Worm (Caenorhabditis elegans) whole organism, L3 larva: Measurements from ENCODE around the gene C16D9.6.

ENCODE experiments used
- ama-1 ChIP-seq: fragments of 150-350 bp; optimal IDR thresholded peaks from 2 replicates; lab custom pipeline; 2018
- ceh-16 ChIP-seq: sonication (generic microtip); optimal IDR thresholded peaks from 2 replicates; lab custom pipeline; 2017; ENCODE audit warnings: missing biosample characterization, missing genetic modification characterization
- ceh-9 ChIP-seq: sonication (generic microtip); optimal IDR thresholded peaks from 2 replicates; lab custom pipeline; 2018; ENCODE audit warnings: missing biosample characterization, missing genetic modification characterization
- daf-12 ChIP-seq: fragments of 150-350 bp; optimal IDR thresholded peaks from 2 replicates; lab custom pipeline; 2014; ENCODE audit warnings: missing biosample characterization, missing genetic modification reagents, missing genetic modification characterization
- egl-27 ChIP-seq: sonication (generic microtip); optimal IDR thresholded peaks from 4 replicates; lab custom pipeline; 2017; ENCODE audit warnings: missing biosample characterization, missing genetic modification reagents, missing genetic modification characterization
- elt-2 ChIP-seq: sonication (generic microtip); optimal IDR thresholded peaks from 2 replicates; lab custom pipeline; 2016; ENCODE audit warnings: missing genetic modification reagents, mild to moderate bottlenecking, missing genetic modification characterization, missing compliant biosample characterization
- elt-3 ChIP-seq, 3 experiments: fragments of 150-350 bp in 1 of 3; sonication (generic microtip) in 2 of 3; optimal IDR thresholded peaks; 2 replicates in 2 of 3; 4 replicates in 1 of 3; lab custom pipeline; 2014 to 2017; ENCODE audit warnings: missing biosample characterization in 3 of 3, missing genetic modification characterization in 3 of 3
- eor-1 ChIP-seq, 2 experiments: fragments of 150-350 bp; optimal IDR thresholded peaks; 2 replicates each; lab custom pipeline; 2014 to 2018; ENCODE audit warnings: missing biosample characterization in 2 of 2, missing genetic modification characterization in 2 of 2
- fkh-2 ChIP-seq: fragments of 150-350 bp; optimal IDR thresholded peaks from 2 replicates; lab custom pipeline; 2014; ENCODE audit warnings: missing biosample characterization, missing genetic modification reagents, missing genetic modification characterization
- hmg-11 ChIP-seq: sonication (generic microtip); optimal IDR thresholded peaks from 2 replicates; lab custom pipeline; 2016; ENCODE audit warnings: missing genetic modification characterization, missing compliant biosample characterization
- jun-1 ChIP-seq: fragments of 150-350 bp; optimal IDR thresholded peaks from 2 replicates; lab custom pipeline; 2014; ENCODE audit warnings: missing biosample characterization, missing genetic modification reagents, missing genetic modification characterization
- lin-39 ChIP-seq: fragments of 150-350 bp; optimal IDR thresholded peaks from 2 replicates; lab custom pipeline; 2018; ENCODE audit warnings: missing biosample characterization, missing genetic modification reagents, missing genetic modification characterization
- mdl-1 ChIP-seq: fragments of 150-350 bp; optimal IDR thresholded peaks from 2 replicates; lab custom pipeline; 2014; ENCODE audit warnings: missing biosample characterization, missing genetic modification characterization
- nfya-1 ChIP-seq: sonication (generic microtip); optimal IDR thresholded peaks from 2 replicates; lab custom pipeline; 2017; ENCODE audit warnings: missing genetic modification characterization, mild to moderate bottlenecking, missing compliant biosample characterization, antibody characterized with exemption, moderate library complexity; ENCODE audit not compliant: insufficient read depth
- nhr-11 ChIP-seq: fragments of 150-350 bp; optimal IDR thresholded peaks from 2 replicates; lab custom pipeline; 2014; ENCODE audit warnings: missing biosample characterization, missing genetic modification characterization
- nhr-12 ChIP-seq: fragments of 150-350 bp; optimal IDR thresholded peaks from 2 replicates; lab custom pipeline; 2014; ENCODE audit warnings: missing biosample characterization, missing genetic modification characterization
- nhr-23 ChIP-seq: fragments of 150-350 bp; optimal IDR thresholded peaks from 2 replicates; lab custom pipeline; 2014; ENCODE audit warnings: missing biosample characterization, missing genetic modification reagents, missing genetic modification characterization
- nhr-237 ChIP-seq: fragments of 150-350 bp; optimal IDR thresholded peaks from 2 replicates; lab custom pipeline; 2014; ENCODE audit warnings: missing biosample characterization, missing genetic modification characterization
- nhr-25 ChIP-seq: sonication (generic microtip); optimal IDR thresholded peaks from 2 replicates; lab custom pipeline; 2017; ENCODE audit warnings: missing biosample characterization, missing genetic modification characterization
- nhr-28 ChIP-seq: fragments of 150-350 bp; optimal IDR thresholded peaks from 2 replicates; lab custom pipeline; 2014; ENCODE audit warnings: missing biosample characterization, missing genetic modification characterization
- nhr-67 ChIP-seq: fragments of 150-350 bp; optimal IDR thresholded peaks from 2 replicates; lab custom pipeline; 2014; ENCODE audit warnings: missing biosample characterization, missing genetic modification characterization
- nhr-76 ChIP-seq: fragments of 150-350 bp; sonication (generic microtip); optimal IDR thresholded peaks from 5 replicates; lab custom pipeline; 2014; ENCODE audit warnings: missing biosample characterization, missing genetic modification characterization
- pqm-1 ChIP-seq: fragments of 150-350 bp; optimal IDR thresholded peaks from 2 replicates; lab custom pipeline; 2017; ENCODE audit warnings: missing biosample characterization, missing genetic modification characterization, inconsistent platforms
- skn-1 ChIP-seq: fragments of 150-350 bp; optimal IDR thresholded peaks from 2 replicates; lab custom pipeline; 2014; ENCODE audit warnings: missing biosample characterization, missing genetic modification characterization
- snpc-4 ChIP-seq: fragments of 150-350 bp; optimal IDR thresholded peaks from 2 replicates; lab custom pipeline; 2014; ENCODE audit warnings: missing biosample characterization, missing genetic modification characterization
- tbx-2 ChIP-seq: sonication (generic microtip); optimal IDR thresholded peaks from 2 replicates; lab custom pipeline; 2016; ENCODE audit warnings: mild to moderate bottlenecking, missing genetic modification characterization, missing compliant biosample characterization
- unc-62 ChIP-seq: fragments of 150-350 bp; sonication (generic microtip); optimal IDR thresholded peaks from 4 replicates; lab custom pipeline; 2014; ENCODE audit warnings: missing biosample characterization, missing genetic modification reagents, missing genetic modification characterization
- ztf-11 ChIP-seq: fragments of 150-350 bp; optimal IDR thresholded peaks from 2 replicates; lab custom pipeline; 2014; ENCODE audit warnings: missing biosample characterization, missing genetic modification characterization

The C16D9.6 gene

ce11 chrV:8250208-8250607 lies at the start of gene C16D9.6:
Gene C16D9.6 (minus strand): TSS chrV:8250308.
- TF ChIP-seq ceh-9 (tag; lab: Kevin White, UChicago) (no peak), eor-1 (tag; optimal IDR thresholded peaks at IDR 0.05; lab: Kevin White, UChicago) (no peak), nhr-76 (tag; lab: Kevin White, UChicago) (no peak), elt-2 (tag; lab: Kevin White, UChicago) (no peak), snpc-4 (tag; lab: Kevin White, UChicago) (no peak), nhr-28 (tag; lab: Kevin White, UChicago) (no peak)

DNA sequence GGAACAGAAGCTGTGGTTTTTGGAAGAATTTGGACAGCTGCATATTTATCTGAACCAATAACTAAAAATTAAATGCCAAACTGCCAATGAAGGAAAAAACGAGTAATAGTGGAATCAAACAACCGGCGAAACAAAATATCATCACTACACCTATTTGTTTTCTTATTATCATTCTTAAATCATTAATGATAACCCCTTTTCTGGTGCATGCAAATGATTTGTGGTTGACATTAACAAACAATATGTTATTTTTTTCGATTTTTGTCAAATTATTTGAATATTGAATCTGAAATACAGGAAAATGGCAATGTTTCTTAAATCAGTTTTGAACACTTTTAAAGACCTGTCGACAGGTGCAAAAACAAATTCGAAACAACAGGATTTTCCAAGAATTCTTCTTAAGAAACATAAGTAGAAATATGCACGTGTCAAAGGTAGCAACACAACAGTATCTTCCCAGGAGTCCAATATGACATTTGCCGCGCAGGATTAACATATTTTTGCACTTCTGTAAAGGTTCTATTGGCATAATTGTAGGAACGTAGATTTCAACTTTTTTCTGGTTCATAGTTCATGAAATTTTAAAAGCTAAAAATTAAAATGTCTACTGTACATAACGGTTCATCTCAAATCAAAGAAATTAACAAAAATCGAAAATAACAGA lies 49.2 kb upstream of the C16D9.6 start, which contains the start of gene W02D7.5:
Gene W02D7.5 (minus strand): TSS at position 51 of the 664 bp plus-strand sequence.
- TF ChIP-seq egl-27 (tag; lab: Kevin White, UChicago), result no peak
- no peak for TF ChIP-seq mdl-1 (tag; lab: Kevin White, UChicago)

ce11 chrV:8297504-8297903 lies 47.4 kb upstream of the C16D9.6 start, which contains the start of gene W02D7.4:
Gene W02D7.4 (minus strand): TSS chrV:8297604.
- TF ChIP-seq elt-3 (tag; optimal IDR thresholded peaks at IDR 0.05; lab: Kevin White, UChicago), result no peak
- TF ChIP-seq snpc-4 (tag; lab: Kevin White, UChicago), result no peak
- TF ChIP-seq ama-1, result no peak
- no peak for TF ChIP-seq elt-2 (tag; lab: Kevin White, UChicago)
- TF ChIP-seq nhr-25, result no peak
- TF ChIP-seq egl-27 (tag; lab: Kevin White, UChicago), result no peak
- no peak for TF ChIP-seq nfya-1 (tag; lab: Kevin White, UChicago)
- TF ChIP-seq unc-62 (GFP tag; lab: Kevin White, UChicago), result no peak

- no peak for TF ChIP-seq daf-12
- TF ChIP-seq ceh-9 (tag; lab: Kevin White, UChicago), result no peak
- TF ChIP-seq, all 47 proteins: peak for 0
These were observed 45.8 kb upstream of the C16D9.6 start, which contains the start of gene smex-1 for ce11 chrV:8295866-8296265. Gene smex-1 (minus strand): TSS chrV:8295966.

ce11 chrV:8291764-8292163 lies 41.7 kb upstream of the C16D9.6 start, which contains the start of gene srg-33:
Gene srg-33 (plus strand): TSS chrV:8292064.
- TF ChIP-seq nhr-237 (tag; lab: Kevin White, UChicago) (no peak), tbx-2 (no peak), skn-1 (tag; lab: Kevin White, UChicago) (no peak), ceh-16 (no peak), nhr-12 (tag; lab: Kevin White, UChicago) (no peak), daf-12 (no peak), nhr-23 (tag; lab: Kevin White, UChicago) (no peak), nhr-67 (no peak), nhr-11 (tag; lab: Kevin White, UChicago) (no peak), nhr-28 (tag; lab: Kevin White, UChicago) (no peak), unc-62 (GFP tag; lab: Kevin White, UChicago) (no peak), jun-1 (no peak), elt-2 (tag; lab: Kevin White, UChicago) (no peak), lin-39 (tag; lab: Kevin White, UChicago) (no peak)

DNA sequence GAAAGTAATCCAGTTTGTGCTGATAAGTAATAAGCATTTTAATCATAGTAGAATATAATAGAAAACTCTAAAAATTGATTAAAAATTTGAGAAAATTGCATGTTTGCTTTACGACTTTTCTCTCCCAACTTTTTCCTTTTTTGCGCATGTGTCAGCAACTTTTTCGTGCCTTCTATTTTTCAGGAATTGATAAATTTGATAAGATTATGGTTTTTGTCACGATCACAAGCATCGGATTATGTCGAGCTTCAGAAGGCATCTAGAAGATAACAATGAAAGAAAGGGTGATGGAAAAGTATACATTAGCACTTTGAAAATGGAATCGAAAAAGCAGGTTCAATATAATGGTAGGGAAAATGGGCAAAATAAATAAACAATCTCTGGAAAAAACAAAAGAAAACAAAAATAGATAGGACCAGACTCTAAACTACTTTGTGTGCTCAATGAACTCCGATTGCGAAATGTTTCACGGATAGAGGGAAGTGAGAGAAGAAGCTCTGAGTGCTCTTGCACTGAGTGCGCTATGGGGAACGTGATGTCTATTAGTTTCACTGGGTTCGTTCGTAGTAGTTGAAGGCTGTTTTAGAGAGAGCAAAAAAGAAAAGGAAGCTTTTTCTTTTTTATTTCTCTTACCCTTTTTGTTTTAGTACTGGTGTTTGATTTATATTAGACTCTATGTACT lies 38.2 kb upstream of the C16D9.6 start:
- no peak for TF ChIP-seq elt-3 (tag; optimal IDR thresholded peaks at IDR 0.05; lab: Kevin White, UChicago)
- TF ChIP-seq lin-39 (tag; lab: Kevin White, UChicago), result peak; percentile 63
- no peak for TF ChIP-seq hmg-11 (tag; lab: Kevin White, UChicago)
- peak; percentile 67 for TF ChIP-seq elt-2 (tag; lab: Kevin White, UChicago)
- TF ChIP-seq nfya-1 (tag; lab: Kevin White, UChicago), result peak; percentile 51
- peak; percentile 17 for TF ChIP-seq pqm-1 (tag; lab: Kevin White, UChicago)

ce11 chrV:8285455-8285854 lies 35.3 kb upstream of the C16D9.6 start:
- TF ChIP-seq elt-2 (tag; lab: Kevin White, UChicago) (peak; percentile 4), pqm-1 (tag; lab: Kevin White, UChicago) (peak; percentile 51), fkh-2 (tag; lab: Kevin White, UChicago) (no peak), ztf-11 (tag; lab: Kevin White, UChicago) (no peak)
- TF ChIP-seq, all 47 proteins: peak for 2
